Worm (Caenorhabditis elegans): ENCODE results near the gene Y37H2C.4.

- TF ChIP-seq arid-1 (GFP tag; conservative IDR thresholded peaks at IDR 0.05), result no peak
- TF ChIP-seq fos-1 (tag; optimal IDR thresholded peaks at IDR 0.05), result no peak
- no peak for TF ChIP-seq ama-1 (optimal IDR thresholded peaks at IDR 0.05)
- no peak for TF ChIP-seq skn-1 (tag; optimal IDR thresholded peaks at IDR 0.05)
- no peak for TF ChIP-seq mdl-1 (tag; optimal IDR thresholded peaks at IDR 0.05)
- no peak for TF ChIP-seq nhr-77 (tag; optimal IDR thresholded peaks at IDR 0.05)
- TF ChIP-seq aly-2 (tag; optimal IDR thresholded peaks at IDR 0.05), result no peak
- TF ChIP-seq lir-3 (tag; optimal IDR thresholded peaks at IDR 0.05), result no peak
- TF ChIP-seq pha-4 (GFP tag; IDR thresholded peaks at IDR 0.05), result no peak
- no peak for TF ChIP-seq pha-4 (tag; optimal IDR thresholded peaks at IDR 0.05)
Observed at ce11 chrV:18243227-18243626, 27.3 kb upstream of the Y37H2C.4 start.
